Fruit fly (Drosophila melanogaster) whole organism, pupa: ENCODE data around the gene Ugt35B1.

Source experiments
- CG8159 ChIP-seq: fragments of 200-800 bp; sonication (Bioruptor generic); optimal IDR thresholded peaks from 3 replicates; lab custom pipeline; 2018; ENCODE audit warnings: missing biosample characterization, mild to moderate bottlenecking, missing genetic modification characterization, moderate library complexity
- D1 ChIP-seq: fragments of 200-800 bp; sonication (Bioruptor generic); optimal IDR thresholded peaks from 2 replicates; lab custom pipeline; 2018; ENCODE audit warnings: missing biosample characterization, mild to moderate bottlenecking, missing genetic modification characterization, moderate library complexity
- EcR ChIP-seq: fragments of 200-800 bp; sonication (Bioruptor generic); optimal IDR thresholded peaks from 3 replicates; lab custom pipeline; 2019; ENCODE audit warnings: missing biosample characterization, missing genetic modification characterization, mild to moderate bottlenecking, moderate library complexity, missing genetic modification reagents
- rn ChIP-seq: fragments of 200-800 bp; sonication (Bioruptor generic); IDR thresholded peaks from 2 replicates; pipeline ENCODE4 v1.3.6; 2022; ENCODE audit warnings: missing biosample characterization, missing genetic modification characterization

DNA sequence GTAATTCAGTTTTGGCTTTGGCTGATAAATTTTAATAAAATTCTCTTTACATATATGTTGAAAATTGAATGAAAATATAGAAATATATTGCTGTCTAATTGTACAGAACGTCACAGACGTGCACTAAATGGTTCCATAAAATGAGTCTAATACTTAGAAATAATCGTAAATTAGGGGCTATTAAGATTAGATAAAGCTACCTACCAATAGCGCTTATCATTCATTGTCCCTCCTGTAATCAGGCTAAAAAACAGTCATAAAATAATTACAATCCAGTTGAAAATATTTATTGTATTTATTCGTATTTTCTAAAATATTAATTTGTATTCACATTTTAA lies 3.1 kb upstream of the Ugt35B1 start:
- TF ChIP-seq EcR (GFP tag; lab: Kevin White, UChicago) = no peak
- TF ChIP-seq rn = no peak
- TF ChIP-seq D1 (tag; lab: Kevin White, UChicago) = no peak
- TF ChIP-seq CG8159 (tag; lab: Kevin White, UChicago) = no peak
